Fruit fly (Drosophila melanogaster) whole organism, pupa: Measurements from ENCODE around the gene CG8675.

Source experiments
- CG10348 ChIP-seq: fragments of 200-800 bp; sonication (Bioruptor generic); IDR thresholded peaks from 2 replicates; pipeline ENCODE4 v1.3.6; 2022; ENCODE audit warnings: missing biosample characterization, missing genetic modification characterization
- CG12605 ChIP-seq: fragments of 200-800 bp; sonication (Bioruptor generic); IDR thresholded peaks from 2 replicates; pipeline ENCODE4 v1.3.6; 2022; ENCODE audit warnings: missing biosample characterization, missing genetic modification characterization
- CG13204 ChIP-seq: fragments of 200-800 bp; sonication (Bioruptor generic); optimal IDR thresholded peaks from 2 replicates; lab custom pipeline; 2018; ENCODE audit warnings: missing biosample characterization, mild to moderate bottlenecking, missing genetic modification characterization, moderate library complexity
- CG14655 ChIP-seq: fragments of 200-800 bp; sonication (Bioruptor generic); optimal IDR thresholded peaks from 3 replicates; lab custom pipeline; 2017; ENCODE audit warnings: mild to moderate bottlenecking, missing biosample characterization, missing genetic modification reagents, missing genetic modification characterization
- CG15710 ChIP-seq: fragments of 200-800 bp; sonication (Bioruptor generic); optimal IDR thresholded peaks from 2 replicates; lab custom pipeline; 2018; ENCODE audit warnings: missing biosample characterization, mild to moderate bottlenecking, missing genetic modification characterization, moderate library complexity
- CG17806 ChIP-seq: fragments of 200-800 bp; sonication (Bioruptor generic); optimal IDR thresholded peaks from 2 replicates; lab custom pipeline; 2018; ENCODE audit warnings: missing biosample characterization, mild to moderate bottlenecking, missing genetic modification characterization, moderate library complexity
- CG32121 ChIP-seq: fragments of 200-800 bp; sonication (Bioruptor generic); IDR thresholded peaks from 2 replicates; pipeline ENCODE4 v1.3.6; 2022; ENCODE audit warnings: missing biosample characterization, missing genetic modification characterization
- CG34367 ChIP-seq: fragments of 200-800 bp; sonication (Bioruptor generic); optimal IDR thresholded peaks from 2 replicates; lab custom pipeline; 2018; ENCODE audit warnings: missing biosample characterization, mild to moderate bottlenecking, missing genetic modification characterization
- CG4496 ChIP-seq: fragments of 200-800 bp; sonication (Bioruptor generic); IDR thresholded peaks from 3 replicates; pipeline ENCODE4 v1.3.6; 2022; ENCODE audit warnings: missing biosample characterization, missing genetic modification characterization
- CG8159 ChIP-seq: fragments of 200-800 bp; sonication (Bioruptor generic); optimal IDR thresholded peaks from 3 replicates; lab custom pipeline; 2018; ENCODE audit warnings: missing biosample characterization, mild to moderate bottlenecking, missing genetic modification characterization, moderate library complexity
- CG8301 ChIP-seq: fragments of 200-800 bp; sonication (Bioruptor generic); optimal IDR thresholded peaks from 2 replicates; lab custom pipeline; 2018; ENCODE audit warnings: missing biosample characterization, mild to moderate bottlenecking, missing genetic modification characterization
- CG9948 ChIP-seq: fragments of 200-800 bp; sonication (Bioruptor generic); optimal IDR thresholded peaks from 2 replicates; lab custom pipeline; 2018; ENCODE audit warnings: missing biosample characterization, mild to moderate bottlenecking, missing genetic modification characterization, moderate library complexity
- D1 ChIP-seq: fragments of 200-800 bp; sonication (Bioruptor generic); optimal IDR thresholded peaks from 2 replicates; lab custom pipeline; 2018; ENCODE audit warnings: missing biosample characterization, mild to moderate bottlenecking, missing genetic modification characterization, moderate library complexity
- EcR ChIP-seq: fragments of 200-800 bp; sonication (Bioruptor generic); optimal IDR thresholded peaks from 3 replicates; lab custom pipeline; 2019; ENCODE audit warnings: missing biosample characterization, missing genetic modification characterization, mild to moderate bottlenecking, moderate library complexity, missing genetic modification reagents
- Ets98B ChIP-seq: fragments of 200-800 bp; sonication (Bioruptor generic); IDR thresholded peaks from 2 replicates; pipeline ENCODE4 v1.3.6; 2022; ENCODE audit warnings: missing biosample characterization, missing genetic modification characterization
- Pif1A ChIP-seq: fragments of 200-800 bp; sonication (Bioruptor generic); optimal IDR thresholded peaks from 3 replicates; lab custom pipeline; 2016; ENCODE audit warnings: missing biosample characterization, missing genetic modification characterization
- Pif1B ChIP-seq: fragments of 200-800 bp; sonication (Bioruptor generic); optimal IDR thresholded peaks from 3 replicates; lab custom pipeline; 2016; ENCODE audit warnings: missing biosample characterization, missing genetic modification characterization
- Snoo ChIP-seq: fragments of 200-800 bp; sonication (Bioruptor generic); optimal IDR thresholded peaks from 3 replicates; lab custom pipeline; 2017; ENCODE audit warnings: missing biosample characterization, mild to moderate bottlenecking, missing genetic modification characterization, inconsistent platforms
- fd96Ca ChIP-seq: fragments of 200-800 bp; sonication (Bioruptor generic); IDR thresholded peaks from 3 replicates; pipeline ENCODE4 v1.3.6; 2022; ENCODE audit warnings: missing biosample characterization, missing genetic modification characterization
- gl ChIP-seq: fragments of 200-800 bp; sonication (Bioruptor generic); optimal IDR thresholded peaks from 2 replicates; lab custom pipeline; 2018; ENCODE audit warnings: missing biosample characterization, mild to moderate bottlenecking, missing genetic modification characterization
- rn ChIP-seq: fragments of 200-800 bp; sonication (Bioruptor generic); IDR thresholded peaks from 2 replicates; pipeline ENCODE4 v1.3.6; 2022; ENCODE audit warnings: missing biosample characterization, missing genetic modification characterization

The CG8675 gene

DNA sequence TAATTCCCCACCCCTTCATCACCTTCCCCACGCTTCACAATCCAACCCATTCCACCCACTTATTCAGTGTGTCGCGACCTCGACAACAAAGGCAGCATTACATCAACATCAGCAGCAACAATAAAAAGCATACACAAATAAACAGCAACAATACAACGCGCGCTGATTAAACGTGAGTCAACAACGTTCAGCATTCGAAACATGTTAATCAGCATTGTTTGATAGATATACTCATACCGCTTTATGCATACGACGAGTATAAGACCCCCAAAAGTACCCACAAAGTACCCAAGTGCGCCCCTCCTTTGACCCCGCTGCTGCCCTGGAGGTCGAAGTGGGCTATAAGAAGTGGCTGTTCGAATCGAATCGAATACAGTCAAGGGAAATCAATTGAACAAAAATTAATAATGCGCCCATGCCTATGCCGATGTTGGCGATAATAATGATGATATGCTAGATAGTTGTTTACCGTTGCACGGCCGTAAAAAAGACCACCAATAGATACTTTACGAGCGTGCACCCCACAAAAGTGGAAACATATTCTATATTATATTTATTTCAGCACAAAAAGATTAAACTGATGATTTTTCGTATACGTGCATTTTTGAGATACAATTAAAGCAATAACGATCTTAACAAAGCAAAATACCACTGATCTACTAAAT, 45.0 kb upstream of the CG8675 start:
- TF ChIP-seq D1 (tag; lab: Kevin White, UChicago) (no peak), CG17806 (tag; lab: Kevin White, UChicago) (no peak), CG14655 (GFP tag; lab: Kevin White, UChicago) (no peak), Pif1B (GFP tag; lab: Kevin White, UChicago) (no peak), gl (tag; lab: Kevin White, UChicago) (no peak), EcR (no peak), CG4496 (no peak), CG34367 (no peak), Ets98B (GFP tag; lab: Robert Waterston, UW) (no peak), rn (no peak), fd96Ca (GFP tag; lab: Robert Waterston, UW) (no peak), CG15710 (tag; lab: Kevin White, UChicago) (no peak), CG10348 (GFP tag; lab: Robert Waterston, UW) (no peak)

DNA sequence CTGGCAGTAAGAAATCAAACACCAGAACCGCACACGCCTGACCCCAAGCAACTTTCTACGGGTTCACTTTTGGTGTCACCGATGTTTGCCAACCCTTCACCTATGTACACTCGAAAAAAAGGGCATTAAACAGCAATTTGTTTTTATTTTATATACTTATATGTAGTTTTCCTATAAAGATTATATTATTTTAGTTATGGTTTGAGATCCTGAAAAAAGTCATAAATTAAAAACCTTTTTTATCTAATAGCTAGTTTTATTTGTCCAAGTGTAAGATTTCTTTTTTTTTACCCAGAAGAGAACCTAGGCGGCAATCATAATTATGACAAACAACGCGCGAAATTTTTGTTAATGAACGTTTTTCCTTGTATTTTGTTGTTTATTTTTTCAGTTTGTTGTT, 44.1 kb upstream of the CG8675 start:
- TF ChIP-seq CG14655 (GFP tag; lab: Kevin White, UChicago): peak; percentile 12
- TF ChIP-seq CG9948 (tag; lab: Kevin White, UChicago): peak; percentile 0
- TF ChIP-seq CG8159: peak; percentile 43
- no peak for TF ChIP-seq D1 (tag; lab: Kevin White, UChicago)
- no peak for TF ChIP-seq CG34367
- no peak for TF ChIP-seq rn
- TF ChIP-seq gl (tag; lab: Kevin White, UChicago): no peak
- TF ChIP-seq CG13204: no peak
- TF ChIP-seq Snoo (tag; lab: Kevin White, UChicago): no peak
- TF ChIP-seq Pif1B (GFP tag; lab: Kevin White, UChicago): no peak
- no peak for TF ChIP-seq CG15710 (tag; lab: Kevin White, UChicago)
- peak; percentile 47; the same call in 1 of the 3 replicates for TF ChIP-seq CG4496
- TF ChIP-seq CG12605 (GFP tag; lab: Robert Waterston, UW): no peak
- no peak for TF ChIP-seq Pif1A (GFP tag; lab: Kevin White, UChicago)
- peak; percentile 38 for TF ChIP-seq CG17806 (tag; lab: Kevin White, UChicago)
- TF ChIP-seq Ets98B (GFP tag; lab: Robert Waterston, UW): no peak
- no peak for TF ChIP-seq fd96Ca (GFP tag; lab: Robert Waterston, UW)
- no peak for TF ChIP-seq CG32121 (GFP tag; lab: Robert Waterston, UW)
- TF ChIP-seq CG8301: no peak
- no peak for TF ChIP-seq CG10348 (GFP tag; lab: Robert Waterston, UW)
- no peak for TF ChIP-seq EcR

DNA sequence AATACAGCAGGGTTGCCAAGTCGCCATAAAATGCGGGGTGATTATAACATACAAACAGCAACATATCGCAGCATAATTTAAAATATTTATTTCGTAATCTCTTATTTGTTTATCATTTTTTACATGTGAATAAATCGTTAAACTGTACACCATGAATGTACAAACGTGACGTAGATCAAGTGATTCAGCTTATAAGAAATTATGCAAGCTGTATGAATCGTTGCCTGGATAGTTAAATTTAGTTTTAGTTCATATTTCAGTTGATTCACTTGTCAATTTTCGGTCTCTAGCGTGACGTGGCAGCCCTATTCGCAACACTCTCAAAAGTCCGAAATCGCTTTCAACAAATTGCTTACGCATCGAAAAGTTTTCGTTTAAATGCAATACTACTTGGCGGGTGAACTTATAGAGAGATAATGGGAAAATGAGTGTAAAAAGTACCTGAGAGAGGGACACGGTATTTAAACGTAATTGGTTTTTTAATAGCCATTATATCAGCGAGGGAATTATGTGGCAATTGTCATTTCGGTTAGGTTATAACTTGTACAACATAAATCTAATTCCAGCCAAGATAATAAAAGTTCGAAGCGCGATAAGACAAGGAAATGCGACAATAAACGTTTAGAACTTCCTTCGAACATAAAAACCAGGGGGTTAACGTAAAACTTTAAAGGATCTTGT, 42.9 kb upstream of the CG8675 start:
- TF ChIP-seq CG8301 (no peak), CG9948 (tag; lab: Kevin White, UChicago) (peak; percentile 21), Snoo (tag; lab: Kevin White, UChicago) (peak; percentile 55), CG8159 (peak; percentile 33), CG14655 (GFP tag; lab: Kevin White, UChicago) (no peak), CG13204 (no peak), gl (tag; lab: Kevin White, UChicago) (no peak), CG34367 (no peak), CG15710 (tag; lab: Kevin White, UChicago) (peak; percentile 30), Pif1A (GFP tag; lab: Kevin White, UChicago) (peak; percentile 55), CG4496 (0 out of 3 replicates have a peak, but pooled peaks have one; percentile 46), Ets98B (GFP tag; lab: Robert Waterston, UW) (no peak; the same call in 1 of the 2 replicates), CG10348 (GFP tag; lab: Robert Waterston, UW) (no peak), CG12605 (GFP tag; lab: Robert Waterston, UW) (no peak), fd96Ca (GFP tag; lab: Robert Waterston, UW) (no peak), CG32121 (GFP tag; lab: Robert Waterston, UW) (peak; percentile 44), D1 (tag; lab: Kevin White, UChicago) (no peak), rn (no peak), EcR (no peak), Pif1B (GFP tag; lab: Kevin White, UChicago) (peak; percentile 44), CG17806 (tag; lab: Kevin White, UChicago) (peak; percentile 2)
- TF ChIP-seq, all 21 proteins: peak for 9

DNA sequence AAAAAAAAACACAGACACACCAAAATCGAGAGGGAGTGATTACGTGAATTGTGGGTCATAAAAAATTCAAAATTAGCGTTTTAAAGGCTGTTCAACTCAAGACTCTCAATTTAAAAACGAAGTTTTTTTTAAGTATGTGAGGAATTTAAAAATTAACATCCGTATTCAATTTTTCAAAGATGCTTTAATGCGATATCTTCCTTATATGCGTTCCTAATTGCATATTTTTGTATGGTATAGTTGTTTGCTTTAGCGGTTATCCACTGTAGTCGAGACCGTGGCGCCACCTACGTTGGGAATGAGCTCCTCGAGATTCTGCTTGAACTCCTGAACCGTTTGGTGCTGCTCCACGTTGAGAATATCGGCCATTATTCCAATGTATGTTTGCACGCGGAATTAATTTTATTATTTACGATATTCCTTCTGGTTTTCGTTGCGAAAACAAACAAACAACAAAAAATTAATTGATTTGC, 41.7 kb upstream of the CG8675 start:
- peak; percentile 16 for TF ChIP-seq CG8159
- TF ChIP-seq D1 (tag; lab: Kevin White, UChicago): no peak
- TF ChIP-seq CG15710 (tag; lab: Kevin White, UChicago): no peak
- TF ChIP-seq Pif1B (GFP tag; lab: Kevin White, UChicago): no peak
- no peak for TF ChIP-seq EcR

DNA sequence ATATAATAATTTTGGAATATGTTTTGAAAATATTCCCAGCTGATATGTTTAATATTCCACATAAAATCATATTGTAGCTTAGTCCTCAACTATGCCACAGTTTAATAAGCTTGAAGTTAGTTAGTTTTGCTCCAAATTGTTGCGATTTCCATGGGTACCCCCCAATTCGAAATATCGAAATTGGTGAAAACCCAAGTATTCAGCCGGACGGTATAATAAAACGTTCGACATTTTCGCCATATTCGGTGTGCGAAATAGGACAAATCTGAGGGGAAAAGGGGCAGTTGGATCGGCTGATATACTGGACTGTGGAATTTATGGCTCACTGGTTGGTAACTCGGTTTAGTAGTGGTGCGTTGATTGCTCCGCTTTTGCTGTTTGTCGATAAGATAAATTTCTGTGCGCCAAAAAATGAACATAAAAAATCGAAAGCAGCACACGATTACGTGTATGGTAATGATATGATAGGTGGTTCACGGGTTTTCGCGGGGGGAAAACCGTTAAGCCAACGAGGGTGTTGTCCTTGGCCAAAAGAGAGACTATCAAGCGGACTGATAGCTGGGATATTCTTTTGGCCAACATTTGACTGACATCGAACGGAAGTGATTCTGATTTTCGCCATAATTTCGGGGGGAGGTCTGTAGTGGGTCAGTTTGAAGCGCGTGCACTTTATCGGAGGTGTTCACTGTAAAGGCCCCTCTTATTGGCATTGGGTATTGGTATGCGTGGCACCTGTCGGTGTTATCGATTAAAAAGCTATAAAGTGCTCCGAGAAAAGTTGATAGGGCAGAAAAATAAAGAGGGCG, 41.1 kb upstream of the CG8675 start:
- TF ChIP-seq CG32121 (GFP tag; lab: Robert Waterston, UW): no peak
- no peak for TF ChIP-seq fd96Ca (GFP tag; lab: Robert Waterston, UW)
- no peak for TF ChIP-seq CG8301
- TF ChIP-seq CG9948 (tag; lab: Kevin White, UChicago): no peak
- no peak for TF ChIP-seq CG10348 (GFP tag; lab: Robert Waterston, UW)
- TF ChIP-seq EcR: no peak
- no peak for TF ChIP-seq gl (tag; lab: Kevin White, UChicago)
- TF ChIP-seq rn: no peak
- no peak for TF ChIP-seq Pif1A (GFP tag; lab: Kevin White, UChicago)
- TF ChIP-seq CG13204: no peak
- TF ChIP-seq CG14655 (GFP tag; lab: Kevin White, UChicago): no peak
- no peak for TF ChIP-seq CG4496
- TF ChIP-seq Pif1B (GFP tag; lab: Kevin White, UChicago): no peak
- no peak for TF ChIP-seq CG34367
- no peak for TF ChIP-seq CG8159
- TF ChIP-seq CG17806 (tag; lab: Kevin White, UChicago): no peak
- no peak for TF ChIP-seq CG12605 (GFP tag; lab: Robert Waterston, UW)
